Worm (Caenorhabditis elegans) whole organism, L1 larva: ENCODE measurements around the gene Y108F1.5.
"Not testable (repeated sequence)": the region's sequence is repeated elsewhere in the genome, so short reads cannot be mapped to it uniquely, and the experiment has no call there.

Experiments used
- C34B4.2 ChIP-seq: sonication (generic microtip); optimal IDR thresholded peaks from 2 replicates; lab custom pipeline; 2017; ENCODE audit warnings: mild to moderate bottlenecking, missing genetic modification characterization, missing compliant biosample characterization
- F16B12.6 ChIP-seq: fragments of 150-350 bp; optimal IDR thresholded peaks from 2 replicates; lab custom pipeline; 2014; ENCODE audit warnings: missing biosample characterization, missing genetic modification characterization
- aly-2 ChIP-seq: fragments of 150-350 bp; optimal IDR thresholded peaks from 2 replicates; lab custom pipeline; 2014; ENCODE audit warnings: missing biosample characterization, missing genetic modification characterization
- blmp-1 ChIP-seq: fragments of 150-350 bp; optimal IDR thresholded peaks from 2 replicates; lab custom pipeline; 2014; ENCODE audit warnings: missing biosample characterization, missing genetic modification characterization
- ceh-63 ChIP-seq: fragments of 200-800 bp; sonication (Bioruptor generic); optimal IDR thresholded peaks from 2 replicates; lab custom pipeline; 2018; ENCODE audit warnings: mild to moderate bottlenecking, missing genetic modification characterization, missing compliant biosample characterization
- ceh-88 ChIP-seq: fragments of 200-800 bp; sonication (Bioruptor generic); IDR thresholded peaks from 2 replicates; pipeline ENCODE4 v1.3.6; 2022; ENCODE audit warnings: missing genetic modification characterization, missing compliant biosample characterization
- ces-1 ChIP-seq: fragments of 150-350 bp; optimal IDR thresholded peaks from 2 replicates; lab custom pipeline; 2014; ENCODE audit warnings: missing biosample characterization, missing genetic modification reagents, missing genetic modification characterization
- efl-1 ChIP-seq, 4 experiments: fragments of 150-350 bp; optimal IDR thresholded peaks in 3 of 4; peaks in 1 of 4; 1 replicate in 1 of 4; 2 replicates in 3 of 4; lab custom pipeline; 2014; ENCODE audit warnings: missing biosample characterization in 2 of 4, missing genetic modification characterization in 2 of 4, missing genetic modification reagents in 2 of 4
- efl-3 ChIP-seq: fragments of 200-800 bp; sonication (Bioruptor generic); optimal IDR thresholded peaks from 2 replicates; lab custom pipeline; 2018; ENCODE audit warnings: mild to moderate bottlenecking, missing genetic modification characterization, missing compliant biosample characterization
- egl-13 ChIP-seq: sonication (generic microtip); optimal IDR thresholded peaks from 2 replicates; lab custom pipeline; 2016; ENCODE audit warnings: missing genotype, missing genetic modification reagents, missing genetic modification characterization, missing compliant biosample characterization
- elt-2 ChIP-seq: sonication (generic microtip); optimal IDR thresholded peaks from 2 replicates; lab custom pipeline; 2016; ENCODE audit warnings: missing genetic modification characterization, mild to moderate bottlenecking, inconsistent platforms, missing compliant biosample characterization, missing genetic modification reagents
- elt-3 ChIP-seq, 6 experiments: fragments of 150-350 bp in 1 of 6; sonication (generic microtip); optimal IDR thresholded peaks; 2 replicates each; lab custom pipeline; 2017 to 2018; ENCODE audit warnings: missing biosample characterization in 6 of 6, missing genetic modification characterization in 6 of 6, inconsistent platforms in 1 of 6
- fkh-10 ChIP-seq: sonication (generic microtip); optimal IDR thresholded peaks from 2 replicates; lab custom pipeline; 2017; ENCODE audit warnings: missing biosample characterization, missing genetic modification reagents, missing genetic modification characterization
- fkh-8 ChIP-seq: sonication (generic microtip); optimal IDR thresholded peaks from 2 replicates; lab custom pipeline; 2016; ENCODE audit warnings: mild to moderate bottlenecking, missing genetic modification characterization, missing compliant biosample characterization
- grh-1 ChIP-seq: fragments of 200-800 bp; sonication (Bioruptor generic); IDR thresholded peaks from 2 replicates; pipeline ENCODE4 v1.3.6; 2022; ENCODE audit warnings: missing genetic modification reagents, missing genetic modification characterization, missing compliant biosample characterization
- lin-13 ChIP-seq: fragments of 150-350 bp; optimal IDR thresholded peaks from 2 replicates; lab custom pipeline; 2014; ENCODE audit warnings: missing biosample characterization, missing genetic modification reagents, missing genetic modification characterization
- lin-14 ChIP-seq: fragments of 200-800 bp; sonication (Bioruptor generic); optimal IDR thresholded peaks from 2 replicates; lab custom pipeline; 2018; ENCODE audit warnings: mild to moderate bottlenecking, missing genetic modification characterization, moderate library complexity, missing compliant biosample characterization
- lin-35 ChIP-seq, 2 experiments: fragments of 150-350 bp; optimal IDR thresholded peaks; 2 replicates each; lab custom pipeline; 2014; ENCODE audit warnings: missing biosample characterization in 2 of 2, missing genetic modification characterization in 2 of 2, missing genetic modification reagents in 2 of 2
- lin-39 ChIP-seq: fragments of 150-350 bp; optimal IDR thresholded peaks from 2 replicates; lab custom pipeline; 2014; ENCODE audit warnings: missing biosample characterization, missing genetic modification reagents, missing genetic modification characterization
- lsy-2 ChIP-seq, 2 experiments: fragments of 150-350 bp; optimal IDR thresholded peaks; 2 replicates each; lab custom pipeline; 2014; ENCODE audit warnings: missing biosample characterization in 2 of 2, missing genetic modification characterization in 2 of 2
- mab-9 ChIP-seq: fragments of 200-800 bp; sonication (Bioruptor generic); IDR thresholded peaks from 2 replicates; pipeline ENCODE4 v1.3.6; 2022; ENCODE audit warnings: missing genetic modification reagents, missing genetic modification characterization, missing compliant biosample characterization
- mdl-1 ChIP-seq, 2 experiments: fragments of 150-350 bp; optimal IDR thresholded peaks; 2 replicates each; lab custom pipeline; 2014 to 2017; ENCODE audit warnings: missing biosample characterization in 2 of 2, missing genetic modification characterization in 2 of 2, inconsistent platforms in 1 of 2
- nhr-19 ChIP-seq: fragments of 200-800 bp; sonication (Bioruptor generic); conservative IDR thresholded peaks from 2 replicates; pipeline ENCODE4 v1.3.6; 2022; ENCODE audit warnings: missing genetic modification characterization, missing compliant biosample characterization
- nhr-20 ChIP-seq: sonication (generic microtip); optimal IDR thresholded peaks from 2 replicates; lab custom pipeline; 2016; ENCODE audit warnings: mild to moderate bottlenecking, missing genetic modification characterization, missing compliant biosample characterization
- nhr-47 ChIP-seq: sonication (generic microtip); optimal IDR thresholded peaks from 2 replicates; lab custom pipeline; 2016; ENCODE audit warnings: mild to moderate bottlenecking, missing genetic modification characterization, moderate library complexity, missing compliant biosample characterization
- nhr-71 ChIP-seq: sonication (generic microtip); optimal IDR thresholded peaks from 2 replicates; lab custom pipeline; 2016; ENCODE audit warnings: mild to moderate bottlenecking, missing genetic modification characterization, moderate library complexity, missing compliant biosample characterization
- nhr-76 ChIP-seq: sonication (generic microtip); optimal IDR thresholded peaks from 2 replicates; lab custom pipeline; 2017; ENCODE audit warnings: missing biosample characterization, missing genetic modification characterization
- nhr-77 ChIP-seq: fragments of 150-350 bp; optimal IDR thresholded peaks from 2 replicates; lab custom pipeline; 2014; ENCODE audit warnings: missing biosample characterization, missing genetic modification characterization
- nhr-85 ChIP-seq: sonication (generic microtip); peaks from one replicate; lab custom pipeline; 2016; ENCODE audit warnings: missing genetic modification characterization, inconsistent platforms, missing compliant biosample characterization
- nhr-90 ChIP-seq: sonication (generic microtip); optimal IDR thresholded peaks from 2 replicates; lab custom pipeline; 2016; ENCODE audit warnings: mild to moderate bottlenecking, missing genetic modification characterization, missing compliant biosample characterization; ENCODE audit not compliant: poor library complexity
- pag-3 ChIP-seq: sonication (generic microtip); optimal IDR thresholded peaks from 2 replicates; lab custom pipeline; 2017; ENCODE audit warnings: missing genetic modification characterization, mild to moderate bottlenecking, missing compliant biosample characterization, antibody characterized with exemption, borderline replicate concordance; ENCODE audit not compliant: insufficient read depth
- snu-23 ChIP-seq: sonication (generic microtip); optimal IDR thresholded peaks from 2 replicates; lab custom pipeline; 2016; ENCODE audit warnings: missing genetic modification characterization, missing compliant biosample characterization
- sup-37 ChIP-seq: fragments of 200-800 bp; sonication (Bioruptor generic); optimal IDR thresholded peaks from 2 replicates; lab custom pipeline; 2018; ENCODE audit warnings: mild to moderate bottlenecking, missing genetic modification characterization, missing compliant biosample characterization
- tlp-1 ChIP-seq: fragments of 150-350 bp; optimal IDR thresholded peaks from 2 replicates; lab custom pipeline; 2014; ENCODE audit warnings: missing biosample characterization, missing genetic modification characterization
- unc-130 ChIP-seq: fragments of 150-350 bp; optimal IDR thresholded peaks from 2 replicates; lab custom pipeline; 2017; ENCODE audit warnings: missing biosample characterization, missing genetic modification characterization, inconsistent platforms
- unc-30 ChIP-seq: sonication (generic microtip); optimal IDR thresholded peaks from 2 replicates; lab custom pipeline; 2017; ENCODE audit warnings: missing biosample characterization, missing genetic modification characterization
- ztf-4 ChIP-seq: fragments of 150-350 bp; optimal IDR thresholded peaks from 2 replicates; lab custom pipeline; 2014; ENCODE audit warnings: missing biosample characterization, missing genetic modification characterization

The Y108F1.5 gene

DNA sequence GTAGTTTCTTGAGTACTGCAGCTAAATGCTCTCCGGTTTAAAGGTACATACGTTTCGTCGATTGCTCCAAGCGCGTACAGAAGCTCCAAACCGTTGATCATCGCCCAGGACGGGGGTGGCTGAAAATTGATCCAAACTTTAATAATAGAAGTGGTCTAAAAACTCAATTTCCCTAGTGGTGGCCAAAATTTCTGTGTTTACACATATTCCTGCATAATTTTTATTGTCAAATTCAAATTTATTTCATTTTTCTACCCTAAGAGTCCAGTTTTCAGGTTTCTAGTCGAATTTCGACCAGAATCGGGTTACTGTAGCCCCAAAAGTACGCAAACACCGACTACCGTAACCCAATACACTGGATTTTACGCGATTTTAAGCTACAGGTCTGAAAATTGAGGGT lies at the start of gene Y108F1.5:
Y108F1.5 (minus strand) TSS at position 101 of the 400 bp plus-strand sequence.
- not testable (repeated sequence) for TF ChIP-seq lin-14 (GFP tag; lab: Kevin White, UChicago); aly-2; fkh-8 (tag; lab: Kevin White, UChicago)

DNA sequence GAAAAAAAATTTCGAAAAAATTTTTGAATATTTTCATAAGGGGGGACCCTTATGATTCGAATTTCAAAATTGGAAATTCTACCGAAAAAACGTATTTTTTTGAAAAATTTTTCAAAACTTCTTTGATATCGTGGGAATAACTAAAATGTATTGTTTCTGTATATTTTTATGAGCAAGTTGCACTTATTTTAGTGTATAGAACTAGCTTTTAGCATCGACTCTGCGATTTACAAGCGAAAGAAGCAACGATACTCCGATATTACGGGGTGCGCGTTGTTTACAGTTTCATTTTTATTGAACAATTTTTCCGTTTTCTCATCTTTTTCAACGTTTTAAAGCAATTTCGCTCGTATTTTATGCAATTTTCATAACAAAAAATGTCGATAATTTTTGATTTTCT lies 48.4 kb upstream of the Y108F1.5 start, which contains the start of gene M02E1.3:
M02E1.3 (plus strand) TSS at position 301 of the 400 bp plus-strand sequence.
- not testable (repeated sequence) for TF ChIP-seq nhr-77, C34B4.2, tlp-1 (tag; lab: Kevin White, UChicago)

DNA sequence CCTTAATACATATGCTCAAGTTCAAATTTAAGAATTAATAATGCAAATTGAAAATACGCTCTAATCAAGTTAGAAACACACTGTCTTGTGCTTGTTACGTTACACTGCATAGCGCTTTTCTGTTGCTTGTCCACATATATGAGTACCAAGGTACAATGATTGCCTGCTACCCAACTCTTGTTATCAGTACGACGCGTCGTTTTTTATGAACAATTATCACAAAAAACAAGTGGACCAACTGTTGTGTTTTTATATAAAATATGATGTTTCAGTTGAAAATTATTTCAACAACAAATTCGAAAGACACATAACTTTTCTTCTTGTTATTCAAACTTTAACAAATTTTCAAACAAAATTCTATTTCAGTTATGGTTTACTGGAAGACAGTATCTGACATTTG lies 39.1 kb upstream of the Y108F1.5 start, which contains the start of gene M02E1.4:
M02E1.4 (plus strand) TSS at position 367 of the 400 bp plus-strand sequence.
- peak; percentile 43 for TF ChIP-seq elt-2 (tag; lab: Kevin White, UChicago)
- TF ChIP-seq lin-35 (GFP tag; optimal IDR thresholded peaks at IDR 0.05; lab: Kevin White, UChicago), result peak in 1 of 2 experiments; percentile 23
- no peak for TF ChIP-seq mab-9 (GFP tag; lab: Robert Waterston, UW)

DNA sequence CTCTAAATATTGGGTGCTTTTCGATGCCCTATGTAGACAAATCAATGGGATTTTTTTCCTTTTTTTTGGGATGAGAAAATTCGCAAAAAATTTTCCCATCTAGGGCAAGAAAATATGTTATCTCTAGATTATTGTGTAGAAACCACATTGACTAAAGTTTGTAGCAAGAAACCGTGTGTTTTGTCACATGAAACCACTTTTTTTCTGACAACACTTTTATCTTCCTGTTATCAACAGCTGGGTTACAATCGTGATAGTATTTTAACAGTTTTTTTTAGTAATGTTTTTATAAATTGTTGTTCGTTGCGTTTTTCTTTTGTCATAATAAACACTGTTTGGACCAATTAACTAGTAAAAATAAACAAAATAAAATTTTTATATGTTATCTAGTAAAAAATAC lies 38.4 kb upstream of the Y108F1.5 start:
- TF ChIP-seq elt-3 (tag; optimal IDR thresholded peaks at IDR 0.05; lab: Kevin White, UChicago) (peak in 1 of 6 experiments; percentile 51), nhr-47 (tag; lab: Kevin White, UChicago) (no peak), nhr-19 (GFP tag; lab: Robert Waterston, UW) (no peak), grh-1 (no peak), unc-130 (no peak), ces-1 (GFP tag; lab: Kevin White, UChicago) (no peak), egl-13 (tag; lab: Kevin White, UChicago) (no peak), unc-30 (tag; lab: Kevin White, UChicago) (no peak), efl-1 (optimal IDR thresholded peaks at IDR 0.05; lab: Kevin White, UChicago) (no peak), efl-1 (GFP tag; optimal IDR thresholded peaks at IDR 0.05 in 1 of 2; lab: Kevin White, UChicago) (no peak), mdl-1 (tag; optimal IDR thresholded peaks at IDR 0.05; lab: Kevin White, UChicago) (no peak), pag-3 (tag; lab: Kevin White, UChicago) (no peak), lin-13 (GFP tag; lab: Kevin White, UChicago) (no peak), fkh-10 (GFP tag; lab: Kevin White, UChicago) (no peak), lin-35 (GFP tag; optimal IDR thresholded peaks at IDR 0.05; lab: Kevin White, UChicago) (peak in 1 of 2 experiments; percentile 40), elt-2 (tag; lab: Kevin White, UChicago) (peak; percentile 39), lsy-2 (tag; optimal IDR thresholded peaks at IDR 0.05; lab: Kevin White, UChicago) (no peak), ztf-4 (tag; lab: Kevin White, UChicago) (no peak)

DNA sequence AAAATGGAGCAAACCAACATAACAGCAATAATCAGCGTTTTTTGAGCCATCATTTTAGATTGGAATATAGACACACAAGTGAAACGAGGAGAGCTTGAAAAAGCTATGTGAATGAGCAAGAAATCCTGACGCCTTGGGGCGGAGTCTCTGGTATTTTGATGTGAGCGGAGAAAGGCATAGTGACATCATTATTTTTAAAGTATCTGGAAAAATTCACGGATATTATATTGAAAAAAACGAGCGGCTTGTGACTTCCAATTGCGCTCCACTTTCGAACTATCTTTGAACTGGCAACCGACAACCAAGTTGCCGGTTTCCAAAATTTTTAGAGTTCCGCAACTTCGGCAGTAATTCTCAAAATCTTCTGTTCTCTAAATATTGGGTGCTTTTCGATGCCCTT lies 37.4 kb upstream of the Y108F1.5 start, which contains the start of gene nlp-64:
nlp-64 (minus strand) TSS at position 101 of the 400 bp plus-strand sequence.
- TF ChIP-seq unc-130 (no peak), ceh-88 (GFP tag; lab: Robert Waterston, UW) (no peak), nhr-20 (tag; lab: Kevin White, UChicago) (no peak), pag-3 (tag; lab: Kevin White, UChicago) (no peak), sup-37 (no peak), ceh-63 (GFP tag; lab: Kevin White, UChicago) (no peak), nhr-71 (tag; lab: Kevin White, UChicago) (no peak), nhr-76 (no peak), blmp-1 (tag; lab: Kevin White, UChicago) (no peak), lin-39 (no peak), nhr-19 (GFP tag; lab: Robert Waterston, UW) (no peak), nhr-85 (no peak), snu-23 (no peak), nhr-47 (tag; lab: Kevin White, UChicago) (no peak), nhr-90 (tag; lab: Kevin White, UChicago) (no peak), F16B12.6 (tag; lab: Kevin White, UChicago) (no peak), efl-3 (GFP tag; lab: Kevin White, UChicago) (no peak), fkh-10 (GFP tag; lab: Kevin White, UChicago) (no peak), elt-2 (tag; lab: Kevin White, UChicago) (no peak)
- TF ChIP-seq, all 84 proteins: peak for 0
